Fruit fly (Drosophila melanogaster): ENCODE data around the gene mRpL55.

The mRpL55 gene

dm6 chr3R:19059285-19059684 lies 35.4 kb downstream of the mRpL55 start:
- TF ChIP-seq tai (GFP tag; optimal IDR thresholded peaks at IDR 0.05) (no peak), woc (GFP tag; optimal IDR thresholded peaks at IDR 0.05) (no peak), Mio (GFP tag; optimal IDR thresholded peaks at IDR 0.05) (no peak), ey (GFP tag; optimal IDR thresholded peaks at IDR 0.05) (no peak), sv (GFP tag; optimal IDR thresholded peaks at IDR 0.05) (no peak), Myc (optimal IDR thresholded peaks at IDR 0.05) (no peak), OdsH (GFP tag; optimal IDR thresholded peaks at IDR 0.05) (no peak), usp (GFP tag; optimal IDR thresholded peaks at IDR 0.05) (no peak), rgr (GFP tag; optimal IDR thresholded peaks at IDR 0.05) (no peak), CG32264 (GFP tag; optimal IDR thresholded peaks at IDR 0.05) (no peak), foxo (GFP tag; optimal IDR thresholded peaks at IDR 0.05) (no peak), dmrt93B (GFP tag; optimal IDR thresholded peaks at IDR 0.05) (no peak), Hr78 (GFP tag; optimal IDR thresholded peaks at IDR 0.05) (no peak), CrebA (GFP tag; optimal IDR thresholded peaks at IDR 0.05; ENCODE audit: borderline replicate concordance) (no peak), Vsx2 (GFP tag; optimal IDR thresholded peaks at IDR 0.05; ENCODE audit: partially characterized antibody) (no peak), Dfd (GFP tag; optimal IDR thresholded peaks at IDR 0.05) (no peak)

dm6 chr3R:19058384-19058783 lies 36.3 kb downstream of the mRpL55 start:
- TF ChIP-seq Hnf4 (GFP tag; optimal IDR thresholded peaks at IDR 0.05) (no peak), usp (GFP tag; optimal IDR thresholded peaks at IDR 0.05) (no peak), woc (GFP tag; optimal IDR thresholded peaks at IDR 0.05) (no peak), ey (GFP tag; optimal IDR thresholded peaks at IDR 0.05) (no peak), br (GFP tag; optimal IDR thresholded peaks at IDR 0.05) (no peak), sage (GFP tag; optimal IDR thresholded peaks at IDR 0.05) (no peak), brk (GFP tag; optimal IDR thresholded peaks at IDR 0.05) (no peak), h (GFP tag; optimal IDR thresholded peaks at IDR 0.05) (no peak), N (GFP tag; optimal IDR thresholded peaks at IDR 0.05) (no peak), dsf (GFP tag; optimal IDR thresholded peaks at IDR 0.05; ENCODE audit: borderline replicate concordance) (no peak), CG9705 (GFP tag; optimal IDR thresholded peaks at IDR 0.05) (no peak), HLH106 (tag; optimal IDR thresholded peaks at IDR 0.05) (no peak), Mio (GFP tag; optimal IDR thresholded peaks at IDR 0.05) (no peak), foxo (GFP tag; optimal IDR thresholded peaks at IDR 0.05) (no peak), Vsx2 (GFP tag; optimal IDR thresholded peaks at IDR 0.05; ENCODE audit: partially characterized antibody) (no peak), Myc (optimal IDR thresholded peaks at IDR 0.05) (no peak), tai (GFP tag; optimal IDR thresholded peaks at IDR 0.05) (no peak), Rel (GFP tag; optimal IDR thresholded peaks at IDR 0.05) (no peak), Rel (tag; optimal IDR thresholded peaks at IDR 0.05) (no peak)

dm6 chr3R:19056884-19057283 lies 37.8 kb downstream of the mRpL55 start:
- TF ChIP-seq foxo (GFP tag; optimal IDR thresholded peaks at IDR 0.05) (no peak), br (GFP tag; optimal IDR thresholded peaks at IDR 0.05) (no peak), dl (GFP tag; optimal IDR thresholded peaks at IDR 0.05; ENCODE audit: insufficient read depth in 1 of 2, partially characterized antibody in 2 of 2) (no peak), OdsH (GFP tag; optimal IDR thresholded peaks at IDR 0.05) (no peak), psq (GFP tag; optimal IDR thresholded peaks at IDR 0.05) (no peak), jim (GFP tag; optimal IDR thresholded peaks at IDR 0.05) (no peak), Myc (optimal IDR thresholded peaks at IDR 0.05) (no peak), Jra (GFP tag; optimal IDR thresholded peaks at IDR 0.05) (no peak), tai (GFP tag; optimal IDR thresholded peaks at IDR 0.05) (no peak), woc (GFP tag; optimal IDR thresholded peaks at IDR 0.05) (no peak), dsf (GFP tag; optimal IDR thresholded peaks at IDR 0.05; ENCODE audit: borderline replicate concordance) (no peak), Vsx2 (GFP tag; optimal IDR thresholded peaks at IDR 0.05; ENCODE audit: partially characterized antibody) (no peak), Dif (GFP tag; optimal IDR thresholded peaks at IDR 0.05; ENCODE audit: partially characterized antibody) (no peak), rgr (GFP tag; optimal IDR thresholded peaks at IDR 0.05) (no peak), Rel (GFP tag; optimal IDR thresholded peaks at IDR 0.05) (no peak), Rel (tag; optimal IDR thresholded peaks at IDR 0.05) (no peak)

dm6 chr3R:19054839-19055238 lies 39.9 kb downstream of the mRpL55 start:
- TF ChIP-seq Myc (optimal IDR thresholded peaks at IDR 0.05) (no peak), lola (GFP tag; optimal IDR thresholded peaks at IDR 0.05) (no peak), Dfd (GFP tag; optimal IDR thresholded peaks at IDR 0.05) (no peak), psq (GFP tag; optimal IDR thresholded peaks at IDR 0.05) (no peak), dmrt93B (GFP tag; optimal IDR thresholded peaks at IDR 0.05) (no peak)
